Worm (Caenorhabditis elegans) whole organism, young adult: ENCODE measurements around the gene hpo-39.
"Not testable (repeated sequence)": the region's sequence is repeated elsewhere in the genome, so short reads cannot be mapped to it uniquely, and the experiment has no call there.

Experiments
- B0035.1 ChIP-seq: sonication (generic microtip); optimal IDR thresholded peaks from 2 replicates; lab custom pipeline; 2016; ENCODE audit warnings: missing genetic modification characterization, mild to moderate bottlenecking, missing compliant biosample characterization, missing genotype, missing genetic modification reagents
- C06A6.2 ChIP-seq: fragments of 200-800 bp; sonication (Bioruptor generic); conservative IDR thresholded peaks from 2 replicates; pipeline ENCODE4 v1.3.6; 2022; ENCODE audit warnings: missing genetic modification characterization, missing compliant biosample characterization
- C17E4.6 ChIP-seq: fragments of 200-800 bp; sonication (Bioruptor generic); IDR thresholded peaks from 2 replicates; pipeline ENCODE4 v1.3.6; 2022; ENCODE audit warnings: missing genetic modification reagents, missing genetic modification characterization, missing compliant biosample characterization
- F10E7.11 ChIP-seq: sonication (generic microtip); optimal IDR thresholded peaks from 2 replicates; lab custom pipeline; 2017; ENCODE audit warnings: mild to moderate bottlenecking, missing genetic modification characterization, moderate library complexity, missing compliant biosample characterization
- F22D6.2 ChIP-seq: sonication (generic microtip); optimal IDR thresholded peaks from 2 replicates; lab custom pipeline; 2016; ENCODE audit warnings: mild to moderate bottlenecking, missing genetic modification characterization, missing compliant biosample characterization
- F23B12.7 ChIP-seq: sonication (generic microtip); optimal IDR thresholded peaks from 2 replicates; lab custom pipeline; 2017; ENCODE audit warnings: missing genetic modification characterization, mild to moderate bottlenecking, missing compliant biosample characterization, antibody characterized with exemption, moderate library complexity; ENCODE audit not compliant: insufficient read depth
- F33H1.4 ChIP-seq: fragments of 200-800 bp; sonication (Bioruptor generic); IDR thresholded peaks from 2 replicates; pipeline ENCODE4 v1.3.6; 2022; ENCODE audit warnings: missing genetic modification reagents, missing genetic modification characterization, missing compliant biosample characterization
- F49E8.2 ChIP-seq: sonication (generic microtip); optimal IDR thresholded peaks from 3 replicates; lab custom pipeline; 2017; ENCODE audit warnings: missing genetic modification characterization, mild to moderate bottlenecking, missing compliant biosample characterization, antibody characterized with exemption, moderate library complexity; ENCODE audit not compliant: insufficient read depth
- K12H6.12 ChIP-seq: fragments of 200-800 bp; sonication (Bioruptor generic); optimal IDR thresholded peaks from 2 replicates; lab custom pipeline; 2018; ENCODE audit warnings: mild to moderate bottlenecking, missing genetic modification characterization, missing compliant biosample characterization
- Y53G8AR.9 ChIP-seq: fragments of 200-800 bp; sonication (Bioruptor generic); conservative IDR thresholded peaks from 2 replicates; pipeline ENCODE4 v1.3.6; 2022; ENCODE audit warnings: missing genetic modification reagents, missing genetic modification characterization, missing compliant biosample characterization
- Y95B8A.8 ChIP-seq: fragments of 200-800 bp; sonication (Bioruptor generic); IDR thresholded peaks from 2 replicates; pipeline ENCODE4 v1.3.6; 2022; ENCODE audit warnings: missing genetic modification reagents, missing genetic modification characterization, missing compliant biosample characterization
- attf-5 ChIP-seq: fragments of 200-800 bp; sonication (Bioruptor generic); optimal IDR thresholded peaks from 2 replicates; lab custom pipeline; 2018; ENCODE audit warnings: mild to moderate bottlenecking, missing genetic modification characterization, missing compliant biosample characterization
- dpl-1 ChIP-seq: fragments of 150-350 bp; optimal IDR thresholded peaks from 2 replicates; lab custom pipeline; 2014; ENCODE audit warnings: missing biosample characterization, missing genetic modification reagents, missing genetic modification characterization
- efl-1 ChIP-seq: fragments of 150-350 bp; optimal IDR thresholded peaks from 2 replicates; lab custom pipeline; 2014; ENCODE audit warnings: missing biosample characterization, missing genetic modification reagents, missing genetic modification characterization
- hlh-12 ChIP-seq: sonication (generic microtip); optimal IDR thresholded peaks from 2 replicates; lab custom pipeline; 2016; ENCODE audit warnings: missing genetic modification characterization, missing compliant biosample characterization
- hlh-26 ChIP-seq: fragments of 200-800 bp; sonication (Bioruptor generic); conservative IDR thresholded peaks from 2 replicates; pipeline ENCODE4 v1.3.6; 2022; ENCODE audit warnings: missing genetic modification reagents, missing genetic modification characterization, missing compliant biosample characterization
- hmg-1.2 ChIP-seq: fragments of 200-800 bp; sonication (Bioruptor generic); IDR thresholded peaks from 2 replicates; pipeline ENCODE4 v1.3.6; 2022; ENCODE audit warnings: missing genetic modification reagents, missing genetic modification characterization, missing compliant biosample characterization
- hmg-20 ChIP-seq: fragments of 200-800 bp; sonication (Bioruptor generic); IDR thresholded peaks from 2 replicates; pipeline ENCODE4 v1.3.6; 2022; ENCODE audit warnings: missing genetic modification reagents, missing genetic modification characterization, missing compliant biosample characterization
- lin-26 ChIP-seq: fragments of 200-800 bp; sonication (Bioruptor generic); IDR thresholded peaks from 2 replicates; pipeline ENCODE4 v1.3.6; 2022; ENCODE audit warnings: missing genetic modification reagents, missing genetic modification characterization, missing compliant biosample characterization
- lin-35 ChIP-seq, 3 experiments: fragments of 150-350 bp in 2 of 3; sonication (generic microtip) in 1 of 3; optimal IDR thresholded peaks; 2 replicates each; lab custom pipeline; 2014 to 2018; ENCODE audit warnings: missing biosample characterization in 3 of 3, missing genetic modification characterization in 3 of 3, missing genetic modification reagents in 3 of 3
- lsl-1 ChIP-seq: fragments of 200-800 bp; sonication (Bioruptor generic); optimal IDR thresholded peaks from 2 replicates; lab custom pipeline; 2018; ENCODE audit warnings: mild to moderate bottlenecking, missing genetic modification characterization, moderate library complexity, missing compliant biosample characterization
- lsy-27 ChIP-seq: sonication (generic microtip); optimal IDR thresholded peaks from 2 replicates; lab custom pipeline; 2017; ENCODE audit warnings: missing genetic modification characterization, mild to moderate bottlenecking, missing compliant biosample characterization, antibody characterized with exemption, missing genotype, borderline replicate concordance; ENCODE audit not compliant: insufficient read depth
- madf-3 ChIP-seq: fragments of 200-800 bp; sonication (Bioruptor generic); IDR thresholded peaks from 2 replicates; pipeline ENCODE4 v1.3.6; 2022; ENCODE audit warnings: missing genetic modification reagents, missing genetic modification characterization, missing compliant biosample characterization
- madf-6 ChIP-seq: fragments of 200-800 bp; sonication (Bioruptor generic); IDR thresholded peaks from 2 replicates; pipeline ENCODE4 v1.3.6; 2022; ENCODE audit warnings: missing genetic modification reagents, missing genetic modification characterization, missing compliant biosample characterization
- madf-8 ChIP-seq: fragments of 200-800 bp; sonication (Bioruptor generic); conservative IDR thresholded peaks from 2 replicates; pipeline ENCODE4 v1.3.6; 2022; ENCODE audit warnings: missing genetic modification reagents, missing genetic modification characterization, missing compliant biosample characterization
- mes-4 ChIP-seq: sonication (generic microtip); optimal IDR thresholded peaks from 2 replicates; lab custom pipeline; 2016; ENCODE audit warnings: missing genotype, missing genetic modification characterization, missing compliant biosample characterization
- nfya-1 ChIP-seq: sonication (generic microtip); optimal IDR thresholded peaks from 2 replicates; lab custom pipeline; 2017; ENCODE audit warnings: antibody characterized with exemption, missing compliant biosample characterization, missing genetic modification characterization, borderline replicate concordance; ENCODE audit not compliant: insufficient read depth
- nfya-2 ChIP-seq: fragments of 200-800 bp; sonication (Bioruptor generic); IDR thresholded peaks from 2 replicates; pipeline ENCODE4 v1.3.6; 2022; ENCODE audit warnings: missing genetic modification reagents, missing genetic modification characterization, missing compliant biosample characterization
- nhr-120 ChIP-seq: fragments of 200-800 bp; sonication (Bioruptor generic); IDR thresholded peaks from 2 replicates; pipeline ENCODE4 v1.3.6; 2022; ENCODE audit warnings: missing genetic modification characterization, missing compliant biosample characterization
- nhr-80 ChIP-seq: sonication (generic microtip); optimal IDR thresholded peaks from 2 replicates; lab custom pipeline; 2016; ENCODE audit warnings: missing genetic modification characterization, missing compliant biosample characterization
- nhr-90 ChIP-seq: sonication (generic microtip); optimal IDR thresholded peaks from 2 replicates; lab custom pipeline; 2016; ENCODE audit warnings: missing genotype, mild to moderate bottlenecking, missing genetic modification characterization, missing compliant biosample characterization
- pha-4 ChIP-seq: fragments of 150-350 bp; sonication (generic microtip); optimal IDR thresholded peaks from 2 replicates; lab custom pipeline; 2014; ENCODE audit warnings: missing biosample characterization, missing genetic modification reagents, missing genetic modification characterization
- repo-1 ChIP-seq: sonication (generic microtip); optimal IDR thresholded peaks from 2 replicates; lab custom pipeline; 2017; ENCODE audit warnings: mild to moderate bottlenecking, missing genetic modification characterization, missing compliant biosample characterization
- sdz-38 ChIP-seq: sonication (generic microtip); optimal IDR thresholded peaks from 2 replicates; lab custom pipeline; 2016; ENCODE audit warnings: missing genotype, missing genetic modification characterization, missing compliant biosample characterization
- snpc-1.1 ChIP-seq: sonication (generic microtip); optimal IDR thresholded peaks from 2 replicates; lab custom pipeline; 2017; ENCODE audit warnings: missing genetic modification characterization, mild to moderate bottlenecking, missing compliant biosample characterization, antibody characterized with exemption, moderate library complexity, missing genotype, missing genetic modification reagents; ENCODE audit not compliant: insufficient read depth
- snpc-1.3 ChIP-seq: sonication (generic microtip); optimal IDR thresholded peaks from 2 replicates; lab custom pipeline; 2017; ENCODE audit warnings: missing genetic modification characterization, mild to moderate bottlenecking, missing compliant biosample characterization, antibody characterized with exemption, moderate library complexity, missing genotype, missing genetic modification reagents; ENCODE audit not compliant: insufficient read depth
- snpc-4 ChIP-seq, 5 experiments: fragments of 150-350 bp in 1 of 5; sonication (generic microtip) in 4 of 5; optimal IDR thresholded peaks; 2 replicates each; lab custom pipeline; 2014 to 2018; ENCODE audit warnings: missing genetic modification characterization in 5 of 5, missing biosample characterization in 3 of 5, antibody characterized with exemption in 2 of 5, mild to moderate bottlenecking in 2 of 5, missing compliant biosample characterization in 2 of 5, missing genotype in 2 of 5, moderate library complexity in 2 of 5, missing genetic modification reagents in 1 of 5
- sptf-2 ChIP-seq: fragments of 200-800 bp; sonication (Bioruptor generic); optimal IDR thresholded peaks from 2 replicates; lab custom pipeline; 2018; ENCODE audit warnings: mild to moderate bottlenecking, missing genetic modification characterization, missing compliant biosample characterization
- unc-130 ChIP-seq: sonication (generic microtip); optimal IDR thresholded peaks from 2 replicates; lab custom pipeline; 2016; ENCODE audit warnings: missing genetic modification reagents, missing genetic modification characterization, missing compliant biosample characterization
- xnd-1 ChIP-seq: sonication (generic microtip); optimal IDR thresholded peaks from 2 replicates; lab custom pipeline; 2016; ENCODE audit warnings: missing genotype, missing genetic modification reagents, missing genetic modification characterization, missing compliant biosample characterization
- zfh-2 ChIP-seq: fragments of 200-800 bp; sonication (Bioruptor generic); conservative IDR thresholded peaks from 2 replicates; pipeline ENCODE4 v1.3.6; 2022; ENCODE audit warnings: missing genetic modification reagents, missing genetic modification characterization, missing compliant biosample characterization
- zim-3 ChIP-seq: sonication (generic microtip); optimal IDR thresholded peaks from 2 replicates; lab custom pipeline; 2017; ENCODE audit warnings: mild to moderate bottlenecking, missing genetic modification characterization, moderate library complexity, missing compliant biosample characterization
- ztf-18 ChIP-seq: sonication (generic microtip); optimal IDR thresholded peaks from 2 replicates; lab custom pipeline; 2016; ENCODE audit warnings: missing genotype, mild to moderate bottlenecking, missing genetic modification characterization, missing compliant biosample characterization

Gene hpo-39

ce11 chrV:4573824-4574223, at the start of gene hpo-39:
hpo-39 (minus strand) TSS chrV:4573924.
- TF ChIP-seq hlh-26; unc-130 (GFP tag; lab: Kevin White, UChicago); lsl-1 (GFP tag; lab: Kevin White, UChicago): not testable (repeated sequence)

ce11 chrV:4617260-4617659, 43.5 kb upstream of the hpo-39 start, which contains the start of gene sumv-2:
sumv-2 (plus strand) TSS chrV:4617560.
- TF ChIP-seq pha-4 (tag; lab: Kevin White, UChicago), result no peak
- TF ChIP-seq sdz-38 (tag; lab: Kevin White, UChicago), result no peak
- TF ChIP-seq Y95B8A.8 (GFP tag; lab: Robert Waterston, UW), result no peak
- TF ChIP-seq efl-1, result no peak
- no peak for TF ChIP-seq nfya-1 (tag; lab: Kevin White, UChicago)
- TF ChIP-seq sptf-2 (GFP tag; lab: Kevin White, UChicago), result no peak

ce11 chrV:4615802-4616201, 42.1 kb upstream of the hpo-39 start, which contains the start of the genes Y61A9LA.10 and F54D11.4:
Y61A9LA.10 (minus strand) TSS chrV:4615817.
F54D11.4 (plus strand) TSS chrV:4616151.
- TF ChIP-seq lin-35 (GFP tag; optimal IDR thresholded peaks at IDR 0.05; lab: Kevin White, UChicago), result peak in 1 of 3 experiments; percentile 73
- no peak for TF ChIP-seq nfya-2
- no peak for TF ChIP-seq lsy-27 (tag; lab: Kevin White, UChicago)
- no peak for TF ChIP-seq Y95B8A.8 (GFP tag; lab: Robert Waterston, UW)
- TF ChIP-seq C17E4.6 (GFP tag; lab: Robert Waterston, UW), result no peak
- no peak; the same call in 1 of the 2 replicates for TF ChIP-seq madf-8 (GFP tag; lab: Robert Waterston, UW)
- no peak for TF ChIP-seq lin-26 (GFP tag; lab: Robert Waterston, UW)
- TF ChIP-seq madf-3, result no peak
- TF ChIP-seq snpc-1.1, result no peak
- no peak for TF ChIP-seq unc-130 (GFP tag; lab: Kevin White, UChicago)
- no peak for TF ChIP-seq K12H6.12 (tag; lab: Kevin White, UChicago)
- TF ChIP-seq hlh-26, result no peak
- TF ChIP-seq hlh-12, result no peak
- no peak for TF ChIP-seq nhr-90 (tag; lab: Kevin White, UChicago)
- TF ChIP-seq zfh-2 (GFP tag; lab: Robert Waterston, UW), result no peak
- TF ChIP-seq F49E8.2 (tag; lab: Kevin White, UChicago), result no peak
- peak; percentile 61 for TF ChIP-seq F23B12.7 (tag; lab: Kevin White, UChicago)
- no peak for TF ChIP-seq nhr-80 (tag; lab: Kevin White, UChicago)
- no peak for TF ChIP-seq F22D6.2
- TF ChIP-seq xnd-1, result peak; percentile 42
- TF ChIP-seq repo-1, result peak; percentile 1
- no peak for TF ChIP-seq B0035.1 (tag; lab: Kevin White, UChicago)
- 0 out of 2 replicates have a peak, but pooled peaks have one; percentile 15 for TF ChIP-seq Y53G8AR.9 (GFP tag; lab: Robert Waterston, UW)
- TF ChIP-seq attf-5, result peak; percentile 36
- TF ChIP-seq hmg-1.2, result 0 out of 2 replicates have a peak, but pooled peaks have one; percentile 9
- no peak for TF ChIP-seq snpc-4 (GFP tag; optimal IDR thresholded peaks at IDR 0.05; lab: Kevin White, UChicago)
- TF ChIP-seq snpc-4 (tag; optimal IDR thresholded peaks at IDR 0.05; lab: Kevin White, UChicago), result peak in 1 of 4 experiments; percentile 44
- TF ChIP-seq dpl-1 (GFP tag; lab: Kevin White, UChicago), result peak; percentile 44
- no peak for TF ChIP-seq hmg-20 (GFP tag; lab: Robert Waterston, UW)
- TF ChIP-seq madf-6, result peak; percentile 80
- no peak for TF ChIP-seq C06A6.2 (GFP tag; lab: Robert Waterston, UW)
- no peak for TF ChIP-seq F10E7.11 (tag; lab: Kevin White, UChicago)
- no peak for TF ChIP-seq nhr-120 (GFP tag; lab: Robert Waterston, UW)
- TF ChIP-seq snpc-1.3 (tag; lab: Kevin White, UChicago), result peak; percentile 40
- peak; percentile 93 for TF ChIP-seq ztf-18 (tag; lab: Kevin White, UChicago)
- TF ChIP-seq zim-3 (tag; lab: Kevin White, UChicago), result no peak
- TF ChIP-seq F33H1.4 (GFP tag; lab: Robert Waterston, UW), result peak; percentile 45; the same call in 1 of the 2 replicates
- no peak for TF ChIP-seq mes-4 (tag; lab: Kevin White, UChicago)
